Fruit fly (Drosophila melanogaster): Measurements from ENCODE around the gene Pect.

The Pect gene

dm6 chr2L:13157903-13158302, 45.7 kb upstream of the Pect start (continued):
- no peak for TF ChIP-seq Dek (tag; optimal IDR thresholded peaks at IDR 0.05)
- TF ChIP-seq CG12659 (GFP tag; optimal IDR thresholded peaks at IDR 0.05), result peak; percentile 1
- no peak for TF ChIP-seq CG31388 (GFP tag; optimal IDR thresholded peaks at IDR 0.05)
- TF ChIP-seq lmd (GFP tag; IDR thresholded peaks at IDR 0.05), result no peak
- no peak for TF ChIP-seq HLH4C (GFP tag; IDR thresholded peaks at IDR 0.05; ENCODE audit: partially characterized antibody)
- no peak for TF ChIP-seq CG34224 (GFP tag; IDR thresholded peaks at IDR 0.05; ENCODE audit: partially characterized antibody)
- no peak for TF ChIP-seq danr (GFP tag; IDR thresholded peaks at IDR 0.05)
- TF ChIP-seq CG11247 (GFP tag; IDR thresholded peaks at IDR 0.05), result no peak
- no peak for TF ChIP-seq sug (tag; optimal IDR thresholded peaks at IDR 0.05)
- TF ChIP-seq gfzf (GFP tag; optimal IDR thresholded peaks at IDR 0.05), result no peak
- TF ChIP-seq CG32767 (GFP tag; IDR thresholded peaks at IDR 0.05), result no peak
- peak; percentile 33 for TF ChIP-seq CG7987 (GFP tag; optimal IDR thresholded peaks at IDR 0.05)
- no peak for TF ChIP-seq Hr39 (optimal IDR thresholded peaks at IDR 0.05)
- TF ChIP-seq Stat92E (GFP tag; optimal IDR thresholded peaks at IDR 0.05), result no peak
- no peak for TF ChIP-seq Hand (GFP tag; optimal IDR thresholded peaks at IDR 0.05)
- TF ChIP-seq oc (tag; optimal IDR thresholded peaks at IDR 0.05), result no peak
- TF ChIP-seq trh (GFP tag; optimal IDR thresholded peaks at IDR 0.05), result no peak
- no peak for TF ChIP-seq scrt (GFP tag; optimal IDR thresholded peaks at IDR 0.05)
- TF ChIP-seq CG4424 (GFP tag; optimal IDR thresholded peaks at IDR 0.05), result no peak
- no peak for TF ChIP-seq Taf1 (GFP tag; IDR thresholded peaks at IDR 0.05)
- TF ChIP-seq ap (GFP tag; IDR thresholded peaks at IDR 0.05), result no peak
- TF ChIP-seq CG1647 (GFP tag; optimal IDR thresholded peaks at IDR 0.05), result no peak
- TF ChIP-seq pros (GFP tag; optimal IDR thresholded peaks at IDR 0.05), result no peak
- TF ChIP-seq crc (GFP tag; optimal IDR thresholded peaks at IDR 0.05), result no peak
- TF ChIP-seq Aef1 (GFP tag; IDR thresholded peaks at IDR 0.05), result no peak
- no peak for TF ChIP-seq Mes4 (GFP tag; optimal IDR thresholded peaks at IDR 0.05)
- TF ChIP-seq CG12769 (tag; optimal IDR thresholded peaks at IDR 0.05), result no peak
- no peak for TF ChIP-seq CG9932 (GFP tag; IDR thresholded peaks at IDR 0.05)
- no peak for TF ChIP-seq CG7928 (GFP tag; optimal IDR thresholded peaks at IDR 0.05)
- TF ChIP-seq bcd (GFP tag; optimal IDR thresholded peaks at IDR 0.05), result peak; percentile 6
- TF ChIP-seq dysf (GFP tag; IDR thresholded peaks at IDR 0.05), result no peak
- TF ChIP-seq jigr1 (GFP tag; IDR thresholded peaks at IDR 0.05), result no peak
- no peak for TF ChIP-seq Adf1 (GFP tag; IDR thresholded peaks at IDR 0.05)
- TF ChIP-seq CG10321 (GFP tag; IDR thresholded peaks at IDR 0.05), result no peak
- no peak for TF ChIP-seq unpg (GFP tag; optimal IDR thresholded peaks at IDR 0.05)
- no peak for TF ChIP-seq maf-S (GFP tag; optimal IDR thresholded peaks at IDR 0.05)
- TF ChIP-seq Gug (GFP tag; IDR thresholded peaks at IDR 0.05), result no peak
- TF ChIP-seq Dbx (GFP tag; IDR thresholded peaks at IDR 0.05), result no peak
- no peak for TF ChIP-seq dm (GFP tag; optimal IDR thresholded peaks at IDR 0.05)
- no peak for TF ChIP-seq knrl (GFP tag; IDR thresholded peaks at IDR 0.05; ENCODE audit: partially characterized antibody)
- no peak for TF ChIP-seq Doc3 (GFP tag; IDR thresholded peaks at IDR 0.05; ENCODE audit: partially characterized antibody)
- TF ChIP-seq Hr78 (GFP tag; optimal IDR thresholded peaks at IDR 0.05), result no peak
- no peak for TF ChIP-seq odd (GFP tag; optimal IDR thresholded peaks at IDR 0.05)
- no peak for TF ChIP-seq CkIIα-i1 (GFP tag; IDR thresholded peaks at IDR 0.05)
- no peak for TF ChIP-seq CoRest (tag; optimal IDR thresholded peaks at IDR 0.05)
- peak; percentile 36 for TF ChIP-seq CG6813 (GFP tag; optimal IDR thresholded peaks at IDR 0.05)
- no peak for TF ChIP-seq Dad (GFP tag; optimal IDR thresholded peaks at IDR 0.05)
- no peak for TF ChIP-seq inv (GFP tag; IDR thresholded peaks at IDR 0.05; ENCODE audit: partially characterized antibody)
- no peak for TF ChIP-seq Lim3 (GFP tag; IDR thresholded peaks at IDR 0.05)
- TF ChIP-seq CG13624 (GFP tag; optimal IDR thresholded peaks at IDR 0.05), result no peak
- TF ChIP-seq MTF-1 (GFP tag; optimal IDR thresholded peaks at IDR 0.05; ENCODE audit: borderline replicate concordance), result peak; percentile 11
- TF ChIP-seq aop (GFP tag; IDR thresholded peaks at IDR 0.05), result no peak

All from whole organism, embryonic.